Worm (Caenorhabditis elegans): ENCODE results near the gene K07H8.7.

The K07H8.7 gene

ce11 chrIV:8259904-8260303 lies at the start of gene K07H8.7:
K07H8.7 (minus strand) TSS chrIV:8260004.
- TF ChIP-seq fos-1 (tag; optimal IDR thresholded peaks at IDR 0.05) (no peak), daf-12 (tag; optimal IDR thresholded peaks at IDR 0.05) (no peak), aly-2 (tag; optimal IDR thresholded peaks at IDR 0.05) (no peak), ceh-16 (tag; optimal IDR thresholded peaks at IDR 0.05) (no peak), nhr-23 (tag; optimal IDR thresholded peaks at IDR 0.05) (no peak), snpc-4 (tag; optimal IDR thresholded peaks at IDR 0.05) (no peak), unc-62 (GFP tag; optimal IDR thresholded peaks at IDR 0.05) (no peak), ceh-82 (tag; optimal IDR thresholded peaks at IDR 0.05) (no peak), nhr-67 (tag; optimal IDR thresholded peaks at IDR 0.05) (no peak), nhr-11 (tag; optimal IDR thresholded peaks at IDR 0.05) (no peak), pha-4 (tag; optimal IDR thresholded peaks at IDR 0.05) (no peak), tbx-2 (tag; optimal IDR thresholded peaks at IDR 0.05) (no peak)

ce11 chrIV:8307408-8307807 lies 47.6 kb upstream of the K07H8.7 start:
- TF ChIP-seq nhr-43 (tag; optimal IDR thresholded peaks at IDR 0.05; ENCODE audit: poor library complexity, severe bottlenecking), result peak; percentile 37
- TF ChIP-seq nhr-25 (tag; optimal IDR thresholded peaks at IDR 0.05), result no peak
- no peak for TF ChIP-seq lin-15B (tag; optimal IDR thresholded peaks at IDR 0.05)
- no peak for TF ChIP-seq snpc-4 (tag; optimal IDR thresholded peaks at IDR 0.05)

DNA sequence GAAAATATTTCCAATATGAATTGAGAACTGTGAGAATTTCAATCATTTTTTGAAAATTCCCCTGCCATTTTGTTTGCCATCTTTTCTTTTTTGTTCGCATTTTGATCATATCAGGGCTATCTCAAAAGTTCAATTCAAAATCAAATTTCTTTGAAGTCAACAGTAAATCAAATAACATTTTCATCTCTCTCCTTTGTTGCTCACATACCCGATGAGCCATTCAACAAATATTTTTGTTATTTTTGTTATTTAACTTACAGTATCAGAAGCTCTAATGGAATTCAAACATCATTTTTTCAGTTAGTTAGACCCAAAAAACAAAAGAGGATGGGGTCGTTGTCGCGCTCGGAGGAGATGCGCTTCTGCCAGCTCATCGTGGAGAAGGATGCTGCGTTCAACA lies 43.9 kb upstream of the K07H8.7 start, which contains the start of gene vha-5:
vha-5 (plus strand) TSS at position 301 of the 400 bp plus-strand sequence.
- TF ChIP-seq eor-1 (tag; optimal IDR thresholded peaks at IDR 0.05) (no peak), pha-4 (tag; optimal IDR thresholded peaks at IDR 0.05) (peak; percentile 9), nhr-76 (tag; optimal IDR thresholded peaks at IDR 0.05) (no peak)

- TF ChIP-seq tbx-2 (tag; optimal IDR thresholded peaks at IDR 0.05) (no peak), R02D3.7 (tag; optimal IDR thresholded peaks at IDR 0.05) (no peak), mml-1 (tag; optimal IDR thresholded peaks at IDR 0.05) (no peak), mdl-1 (tag; optimal IDR thresholded peaks at IDR 0.05) (no peak), nhr-12 (tag; optimal IDR thresholded peaks at IDR 0.05) (no peak), eor-1 (tag; optimal IDR thresholded peaks at IDR 0.05) (no peak), ztf-11 (tag; optimal IDR thresholded peaks at IDR 0.05) (no peak), nfya-1 (tag; optimal IDR thresholded peaks at IDR 0.05; ENCODE audit: insufficient read depth) (no peak), elt-1 (tag; optimal IDR thresholded peaks at IDR 0.05) (peak; percentile 8), nhr-67 (tag; optimal IDR thresholded peaks at IDR 0.05) (no peak), lsy-12 (tag; optimal IDR thresholded peaks at IDR 0.05) (no peak), aly-2 (tag; optimal IDR thresholded peaks at IDR 0.05) (no peak), nhr-25 (tag; optimal IDR thresholded peaks at IDR 0.05) (peak; percentile 52)
Observed at ce11 chrIV:8302648-8303161, 42.9 kb upstream of the K07H8.7 start.

DNA sequence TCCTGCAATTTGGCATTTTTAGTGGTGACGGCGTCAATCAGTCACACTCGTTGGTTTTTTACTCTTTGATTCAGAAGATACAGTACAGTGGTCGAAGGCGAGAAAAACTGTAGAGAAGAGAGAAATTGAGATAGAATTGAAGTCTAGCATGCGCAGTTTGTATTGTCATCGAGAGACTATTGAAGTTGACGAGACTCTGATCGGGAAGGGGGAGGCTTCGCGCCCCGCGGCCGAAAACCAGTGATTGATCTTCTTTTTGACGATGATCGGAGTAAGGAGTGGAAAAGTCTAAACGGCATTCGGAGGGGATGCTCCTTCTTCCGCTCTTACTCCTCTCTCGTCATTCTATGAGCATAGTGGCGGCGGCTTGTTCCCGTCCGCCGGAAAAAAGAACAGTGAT lies 42.1 kb upstream of the K07H8.7 start:
- TF ChIP-seq sea-2 (GFP tag; optimal IDR thresholded peaks at IDR 0.05) (no peak), nhr-76 (tag; optimal IDR thresholded peaks at IDR 0.05) (no peak), egl-5 (tag; optimal IDR thresholded peaks at IDR 0.05) (no peak), nhr-25 (tag; optimal IDR thresholded peaks at IDR 0.05) (peak; percentile 71), ceh-9 (tag; optimal IDR thresholded peaks at IDR 0.05) (no peak), nhr-43 (tag; optimal IDR thresholded peaks at IDR 0.05; ENCODE audit: poor library complexity, severe bottlenecking) (peak; percentile 10), fkh-2 (tag; optimal IDR thresholded peaks at IDR 0.05) (no peak), nhr-28 (tag; optimal IDR thresholded peaks at IDR 0.05) (no peak), elt-3 (tag; optimal IDR thresholded peaks at IDR 0.05) (peak in 1 of 3 experiments; percentile 9), nhr-67 (tag; optimal IDR thresholded peaks at IDR 0.05) (no peak), ceh-28 (tag; optimal IDR thresholded peaks at IDR 0.05) (no peak), skn-1 (tag; optimal IDR thresholded peaks at IDR 0.05) (no peak), nhr-23 (tag; optimal IDR thresholded peaks at IDR 0.05) (peak; percentile 16), tbx-2 (tag; optimal IDR thresholded peaks at IDR 0.05) (no peak), ztf-4 (tag; optimal IDR thresholded peaks at IDR 0.05) (no peak), nhr-12 (tag; optimal IDR thresholded peaks at IDR 0.05) (no peak), ceh-16 (tag; optimal IDR thresholded peaks at IDR 0.05) (no peak), zag-1 (tag; optimal IDR thresholded peaks at IDR 0.05) (no peak), ZK546.5 (tag; optimal IDR thresholded peaks at IDR 0.05) (no peak), ceh-82 (tag; optimal IDR thresholded peaks at IDR 0.05) (no peak), ztf-11 (tag; optimal IDR thresholded peaks at IDR 0.05) (no peak), pha-4 (tag; optimal IDR thresholded peaks at IDR 0.05) (no peak), unc-62 (GFP tag; optimal IDR thresholded peaks at IDR 0.05) (no peak), nhr-11 (tag; optimal IDR thresholded peaks at IDR 0.05) (no peak), lsy-12 (tag; optimal IDR thresholded peaks at IDR 0.05) (no peak), fkh-10 (GFP tag; optimal IDR thresholded peaks at IDR 0.05) (no peak), mml-1 (tag; optimal IDR thresholded peaks at IDR 0.05) (no peak)
